Fruit fly (Drosophila melanogaster): Measurements from ENCODE around the gene CG4496.
A peak's percentile ranks its signal among the peaks of the same experiment; 100 is the strongest.

Gene CG4496

dm6 chr2L:7239310-7239709 lies 49.5 kb upstream of the CG4496 start (continued):
- TF ChIP-seq CG4328 (GFP tag; optimal IDR thresholded peaks at IDR 0.05) (no peak), Side (GFP tag; optimal IDR thresholded peaks at IDR 0.05) (peak; percentile 15), crc (GFP tag; optimal IDR thresholded peaks at IDR 0.05) (peak; percentile 6), pros (GFP tag; optimal IDR thresholded peaks at IDR 0.05) (no peak), CG17385 (GFP tag; optimal IDR thresholded peaks at IDR 0.05) (no peak), sd (tag; optimal IDR thresholded peaks at IDR 0.05) (peak; percentile 22), gro (GFP tag; optimal IDR thresholded peaks at IDR 0.05) (peak; percentile 27), CG13775 (GFP tag; optimal IDR thresholded peaks at IDR 0.05) (no peak), CG10209 (GFP tag; optimal IDR thresholded peaks at IDR 0.05) (peak; percentile 45), run (tag; optimal IDR thresholded peaks at IDR 0.05) (peak; percentile 4), sug (tag; optimal IDR thresholded peaks at IDR 0.05) (peak; percentile 50), CG3407 (GFP tag; optimal IDR thresholded peaks at IDR 0.05) (peak; percentile 18), CG15269 (tag; optimal IDR thresholded peaks at IDR 0.05) (peak; percentile 45), gfzf (GFP tag; optimal IDR thresholded peaks at IDR 0.05) (no peak), CG17612 (GFP tag; IDR thresholded peaks at IDR 0.05) (no peak), chif (GFP tag; optimal IDR thresholded peaks at IDR 0.05) (peak in 1 of 2 experiments; percentile 24), shn (GFP tag; optimal IDR thresholded peaks at IDR 0.05) (no peak), D19A (tag; optimal IDR thresholded peaks at IDR 0.05) (no peak), Ets97D (GFP tag; optimal IDR thresholded peaks at IDR 0.05) (no peak), CG14965 (GFP tag; optimal IDR thresholded peaks at IDR 0.05; ENCODE audit: borderline replicate concordance) (peak; percentile 34), Adf1 (GFP tag; IDR thresholded peaks at IDR 0.05) (no peak), CG1647 (GFP tag; optimal IDR thresholded peaks at IDR 0.05) (peak; percentile 33), cwo (GFP tag; optimal IDR thresholded peaks at IDR 0.05) (peak; percentile 1), wor (GFP tag; IDR thresholded peaks at IDR 0.05) (no peak), Xbp1 (GFP tag; optimal IDR thresholded peaks at IDR 0.05) (no peak), CG2678 (tag; optimal IDR thresholded peaks at IDR 0.05) (peak; percentile 58), dpn (GFP tag; optimal IDR thresholded peaks at IDR 0.05) (peak in 1 of 2 experiments; percentile 26), CG6765 (GFP tag; optimal IDR thresholded peaks at IDR 0.05) (peak; percentile 56), grau (tag; optimal IDR thresholded peaks at IDR 0.05) (peak; percentile 2), ATbp (GFP tag; optimal IDR thresholded peaks at IDR 0.05) (peak; percentile 20), sc (optimal IDR thresholded peaks at IDR 0.05) (no peak), sc (GFP tag; optimal IDR thresholded peaks at IDR 0.05) (peak; percentile 42), CG3281 (GFP tag; optimal IDR thresholded peaks at IDR 0.05) (peak; percentile 60), phol (tag; optimal IDR thresholded peaks at IDR 0.05) (no peak), lmd (GFP tag; IDR thresholded peaks at IDR 0.05) (no peak), CG7271 (tag; optimal IDR thresholded peaks at IDR 0.05) (no peak), E2f2 (GFP tag; IDR thresholded peaks at IDR 0.05) (no peak), lab (GFP tag; optimal IDR thresholded peaks at IDR 0.05) (peak; percentile 80), CG6813 (GFP tag; optimal IDR thresholded peaks at IDR 0.05) (peak; percentile 38), onecut (GFP tag; IDR thresholded peaks at IDR 0.05) (0 out of 2 replicates have a peak, but pooled peaks have one; percentile 7), tna (GFP tag; IDR thresholded peaks at IDR 0.05; ENCODE audit: partially characterized antibody) (no peak), CG8290 (GFP tag; optimal IDR thresholded peaks at IDR 0.05) (no peak), CG8290 (tag; optimal IDR thresholded peaks at IDR 0.05) (no peak), CG12659 (GFP tag; optimal IDR thresholded peaks at IDR 0.05) (peak; percentile 29), CG7963 (GFP tag; IDR thresholded peaks at IDR 0.05; ENCODE audit: partially characterized antibody) (no peak), dysf (GFP tag; IDR thresholded peaks at IDR 0.05) (no peak; the same call in 2 of the 3 replicates)

Data from whole organism, embryonic.